Fruit fly (Drosophila melanogaster) whole organism, embryonic: Measurements from ENCODE around the gene CG4297.

ENCODE experiments used
- Blimp-1 ChIP-seq: fragments of 200-800 bp; sonication (Bioruptor generic); optimal IDR thresholded peaks from 3 replicates; lab custom pipeline; 2018; ENCODE audit warnings: missing biosample characterization, missing genetic modification characterization, mild to moderate bottlenecking, moderate library complexity, missing genetic modification reagents
- CG10321 ChIP-seq: fragments of 200-800 bp; sonication (Bioruptor generic); IDR thresholded peaks from 2 replicates; pipeline ENCODE4 v1.3.6; 2022; ENCODE audit warnings: missing biosample characterization, missing genetic modification characterization
- CG10366 ChIP-seq: fragments of 200-800 bp; sonication (Bioruptor generic); IDR thresholded peaks from 2 replicates; pipeline ENCODE4 v1.3.6; 2022; ENCODE audit warnings: missing biosample characterization, missing genetic modification characterization
- CG1233 ChIP-seq: fragments of 200-800 bp; sonication (Bioruptor generic); optimal IDR thresholded peaks from 4 replicates; lab custom pipeline; 2018; ENCODE audit warnings: missing biosample characterization, mild to moderate bottlenecking, missing genetic modification characterization
- CG12769 ChIP-seq: fragments of 200-800 bp; sonication (Bioruptor generic); optimal IDR thresholded peaks from 2 replicates; lab custom pipeline; 2019; ENCODE audit warnings: missing biosample characterization, mild to moderate bottlenecking, missing genetic modification characterization, moderate library complexity
- CG13624 ChIP-seq: fragments of 200-800 bp; sonication (Bioruptor generic); optimal IDR thresholded peaks from 2 replicates; lab custom pipeline; 2016; ENCODE audit warnings: missing biosample characterization, missing genetic modification characterization
- CG1603 ChIP-seq: fragments of 200-800 bp; sonication (Bioruptor generic); optimal IDR thresholded peaks from 2 replicates; lab custom pipeline; 2019; ENCODE audit warnings: missing biosample characterization, mild to moderate bottlenecking, missing genetic modification characterization, moderate library complexity
- CG16815 ChIP-seq: fragments of 200-800 bp; sonication (Bioruptor generic); optimal IDR thresholded peaks from 3 replicates; lab custom pipeline; 2017; ENCODE audit warnings: missing biosample characterization, mild to moderate bottlenecking, missing genetic modification characterization
- CG17328 ChIP-seq: fragments of 200-800 bp; sonication (Bioruptor generic); IDR thresholded peaks from 2 replicates; pipeline ENCODE4 v1.3.6; 2022; ENCODE audit warnings: missing biosample characterization, missing genetic modification characterization
- CG17612 ChIP-seq: fragments of 200-800 bp; sonication (Bioruptor generic); IDR thresholded peaks from 2 replicates; pipeline ENCODE4 v1.3.6; 2022; ENCODE audit warnings: missing biosample characterization, missing genetic modification characterization
- CG17802 ChIP-seq: fragments of 200-800 bp; sonication (Bioruptor generic); optimal IDR thresholded peaks from 2 replicates; lab custom pipeline; 2018; ENCODE audit warnings: missing biosample characterization, mild to moderate bottlenecking, missing genetic modification characterization, moderate library complexity
- CG1792 ChIP-seq: fragments of 200-800 bp; sonication (Bioruptor generic); optimal IDR thresholded peaks from 2 replicates; lab custom pipeline; 2016; ENCODE audit warnings: missing biosample characterization, missing genetic modification characterization
- CG3065 ChIP-seq: fragments of 200-800 bp; sonication (Bioruptor generic); optimal IDR thresholded peaks from 2 replicates; lab custom pipeline; 2016; ENCODE audit warnings: missing biosample characterization, missing genetic modification characterization
- CG3407 ChIP-seq: fragments of 200-800 bp; sonication (Bioruptor generic); optimal IDR thresholded peaks from 2 replicates; lab custom pipeline; 2018; ENCODE audit warnings: missing biosample characterization, mild to moderate bottlenecking, missing genetic modification characterization
- CG34224 ChIP-seq: fragments of 200-800 bp; sonication (Bioruptor generic); IDR thresholded peaks from 3 replicates; pipeline ENCODE4 v1.3.6; 2022; ENCODE audit warnings: missing biosample characterization, missing genetic modification characterization; ENCODE audit not compliant: partially characterized antibody
- CG34376 ChIP-seq: fragments of 200-800 bp; sonication (Bioruptor generic); optimal IDR thresholded peaks from 2 replicates; lab custom pipeline; 2018; ENCODE audit warnings: missing biosample characterization, mild to moderate bottlenecking, missing genetic modification characterization
- CG5953 ChIP-seq: fragments of 200-800 bp; sonication (Bioruptor generic); IDR thresholded peaks from 2 replicates; pipeline ENCODE4 v1.3.6; 2022; ENCODE audit warnings: missing biosample characterization, missing genetic modification characterization
- CG6765 ChIP-seq: fragments of 200-800 bp; sonication (Bioruptor generic); optimal IDR thresholded peaks from 3 replicates; lab custom pipeline; 2017; ENCODE audit warnings: missing biosample characterization, mild to moderate bottlenecking, missing genetic modification characterization
- CG6813 ChIP-seq: fragments of 200-800 bp; sonication (Bioruptor generic); optimal IDR thresholded peaks from 2 replicates; lab custom pipeline; 2017; ENCODE audit warnings: missing biosample characterization, missing genetic modification characterization, mild to moderate bottlenecking, moderate library complexity, missing genetic modification reagents
- CG9437 ChIP-seq: fragments of 200-800 bp; sonication (Bioruptor generic); optimal IDR thresholded peaks from 2 replicates; lab custom pipeline; 2018; ENCODE audit warnings: missing biosample characterization, mild to moderate bottlenecking, missing genetic modification characterization
- CG9876 ChIP-seq: fragments of 200-800 bp; sonication (Bioruptor generic); optimal IDR thresholded peaks from 2 replicates; lab custom pipeline; 2016; ENCODE audit warnings: missing biosample characterization, missing genetic modification characterization
- CG9932 ChIP-seq: fragments of 200-800 bp; sonication (Bioruptor generic); IDR thresholded peaks from 2 replicates; pipeline ENCODE4 v1.3.6; 2022; ENCODE audit warnings: missing biosample characterization, missing genetic modification characterization
- Deaf1 ChIP-seq: fragments of 200-800 bp; optimal IDR thresholded peaks from 3 replicates; lab custom pipeline; 2019; ENCODE audit warnings: missing biosample characterization, mild to moderate bottlenecking, missing genetic modification characterization, moderate library complexity
- Dfd ChIP-seq, 2 experiments: fragments of >200 bp; optimal IDR thresholded peaks; 2 replicates each; lab custom pipeline; 2017; ENCODE audit warnings: missing biosample characterization in 2 of 2, missing genetic modification characterization in 2 of 2
- Dref ChIP-seq: fragments of 200-800 bp; sonication (Bioruptor generic); IDR thresholded peaks from 2 replicates; pipeline ENCODE4 v1.3.6; 2022; ENCODE audit warnings: missing biosample characterization, missing genetic modification characterization
- Ets97D ChIP-seq: fragments of 200-800 bp; sonication (Bioruptor generic); optimal IDR thresholded peaks from 3 replicates; lab custom pipeline; 2016; ENCODE audit warnings: missing biosample characterization, missing genetic modification characterization
- Fer3 ChIP-seq: fragments of 200-800 bp; sonication (Bioruptor generic); optimal IDR thresholded peaks from 2 replicates; lab custom pipeline; 2018; ENCODE audit warnings: missing biosample characterization, mild to moderate bottlenecking, missing genetic modification characterization, moderate library complexity
- Hr78 ChIP-seq, 2 experiments: fragments of 200-800 bp in 1 of 2; fragments of >200 bp in 1 of 2; sonication (Bioruptor generic) in 1 of 2; optimal IDR thresholded peaks; 2 replicates each; lab custom pipeline; 2017 to 2019; ENCODE audit warnings: missing biosample characterization in 2 of 2, missing genetic modification characterization in 2 of 2, mild to moderate bottlenecking in 1 of 2, moderate library complexity in 1 of 2
- Lhr ChIP-seq: fragments of 200-800 bp; sonication (Bioruptor generic); optimal IDR thresholded peaks from 3 replicates; lab custom pipeline; 2017; ENCODE audit warnings: mild to moderate bottlenecking, missing biosample characterization, missing genetic modification reagents, missing genetic modification characterization
- Lpt ChIP-seq: fragments of >200 bp; optimal IDR thresholded peaks from 2 replicates; lab custom pipeline; 2018; ENCODE audit warnings: missing biosample characterization, missing genetic modification characterization
- bbx ChIP-seq: fragments of 200-800 bp; sonication (Bioruptor generic); IDR thresholded peaks from 2 replicates; pipeline ENCODE4 v1.3.6; 2022; ENCODE audit warnings: missing biosample characterization, missing genetic modification characterization; ENCODE audit not compliant: partially characterized antibody
- cato ChIP-seq: fragments of 200-800 bp; sonication (Bioruptor generic); optimal IDR thresholded peaks from 2 replicates; lab custom pipeline; 2016; ENCODE audit warnings: missing biosample characterization, missing genetic modification characterization, borderline replicate concordance
- da ChIP-seq: fragments of 200-800 bp; sonication (Bioruptor generic); optimal IDR thresholded peaks from 2 replicates; lab custom pipeline; 2016; ENCODE audit warnings: missing biosample characterization, missing genetic modification characterization
- danr ChIP-seq: fragments of 200-800 bp; sonication (Bioruptor generic); IDR thresholded peaks from 2 replicates; pipeline ENCODE4 v1.3.6; 2022; ENCODE audit warnings: missing biosample characterization, missing genetic modification characterization
- ems ChIP-seq: fragments of 200-800 bp; sonication (Bioruptor generic); optimal IDR thresholded peaks from 3 replicates; lab custom pipeline; 2016; ENCODE audit warnings: missing biosample characterization, missing genetic modification characterization
- eve ChIP-seq, 2 experiments: fragments of >200 bp; optimal IDR thresholded peaks; 2 replicates each; lab custom pipeline; 2017; ENCODE audit warnings: missing biosample characterization in 2 of 2, missing genetic modification characterization in 2 of 2
- grn ChIP-seq: fragments of 200-800 bp; sonication (Bioruptor generic); optimal IDR thresholded peaks from 3 replicates; lab custom pipeline; 2017; ENCODE audit warnings: missing biosample characterization, missing genetic modification characterization
- hbn ChIP-seq: fragments of 200-800 bp; sonication (Bioruptor generic); IDR thresholded peaks from 2 replicates; pipeline ENCODE4 v1.3.6; 2022; ENCODE audit warnings: missing biosample characterization, missing genetic modification characterization; ENCODE audit not compliant: partially characterized antibody
- her ChIP-seq: fragments of 200-800 bp; sonication (Bioruptor generic); optimal IDR thresholded peaks from 2 replicates; lab custom pipeline; 2016; ENCODE audit warnings: missing biosample characterization, missing genetic modification characterization
- lab ChIP-seq: fragments of 200-800 bp; sonication (Bioruptor generic); optimal IDR thresholded peaks from 3 replicates; lab custom pipeline; 2017; ENCODE audit warnings: missing biosample characterization, missing genetic modification characterization, mild to moderate bottlenecking, moderate library complexity, missing genetic modification reagents
- pita ChIP-seq: fragments of 200-800 bp; sonication (Bioruptor generic); optimal IDR thresholded peaks from 2 replicates; lab custom pipeline; 2017; ENCODE audit warnings: missing biosample characterization, mild to moderate bottlenecking, missing genetic modification characterization
- row ChIP-seq: fragments of 200-800 bp; sonication (Bioruptor generic); IDR thresholded peaks from 3 replicates; pipeline ENCODE4 v1.3.6; 2022; ENCODE audit warnings: missing biosample characterization, missing genetic modification characterization
- seq ChIP-seq: fragments of 200-800 bp; sonication (Bioruptor generic); IDR thresholded peaks from 2 replicates; pipeline ENCODE4 v1.3.6; 2022; ENCODE audit warnings: missing biosample characterization, missing genetic modification characterization
- slou ChIP-seq: fragments of 200-800 bp; sonication (Bioruptor generic); optimal IDR thresholded peaks from 3 replicates; lab custom pipeline; 2016; ENCODE audit warnings: missing biosample characterization, missing genetic modification characterization
- tap ChIP-seq: fragments of 200-800 bp; optimal IDR thresholded peaks from 3 replicates; lab custom pipeline; 2019; ENCODE audit warnings: missing biosample characterization, mild to moderate bottlenecking, missing genetic modification characterization, moderate library complexity
- tna ChIP-seq: fragments of 200-800 bp; sonication (Bioruptor generic); IDR thresholded peaks from 2 replicates; pipeline ENCODE4 v1.3.6; 2022; ENCODE audit warnings: missing biosample characterization, missing genetic modification characterization; ENCODE audit not compliant: partially characterized antibody
- ttk ChIP-seq: fragments of 200-800 bp; sonication (Bioruptor generic); IDR thresholded peaks from 2 replicates; pipeline ENCODE4 v2.1.2; 2022; ENCODE audit warnings: missing biosample characterization, missing genetic modification characterization
- vfl ChIP-seq: fragments of 200-800 bp; sonication (Bioruptor generic); optimal IDR thresholded peaks from 2 replicates; lab custom pipeline; 2016; ENCODE audit warnings: missing biosample characterization, missing genetic modification characterization
- zfh2 ChIP-seq: fragments of 200-800 bp; sonication (Bioruptor generic); optimal IDR thresholded peaks from 2 replicates; lab custom pipeline; 2016; ENCODE audit warnings: missing biosample characterization, missing genetic modification characterization

CG4297 gene

DNA sequence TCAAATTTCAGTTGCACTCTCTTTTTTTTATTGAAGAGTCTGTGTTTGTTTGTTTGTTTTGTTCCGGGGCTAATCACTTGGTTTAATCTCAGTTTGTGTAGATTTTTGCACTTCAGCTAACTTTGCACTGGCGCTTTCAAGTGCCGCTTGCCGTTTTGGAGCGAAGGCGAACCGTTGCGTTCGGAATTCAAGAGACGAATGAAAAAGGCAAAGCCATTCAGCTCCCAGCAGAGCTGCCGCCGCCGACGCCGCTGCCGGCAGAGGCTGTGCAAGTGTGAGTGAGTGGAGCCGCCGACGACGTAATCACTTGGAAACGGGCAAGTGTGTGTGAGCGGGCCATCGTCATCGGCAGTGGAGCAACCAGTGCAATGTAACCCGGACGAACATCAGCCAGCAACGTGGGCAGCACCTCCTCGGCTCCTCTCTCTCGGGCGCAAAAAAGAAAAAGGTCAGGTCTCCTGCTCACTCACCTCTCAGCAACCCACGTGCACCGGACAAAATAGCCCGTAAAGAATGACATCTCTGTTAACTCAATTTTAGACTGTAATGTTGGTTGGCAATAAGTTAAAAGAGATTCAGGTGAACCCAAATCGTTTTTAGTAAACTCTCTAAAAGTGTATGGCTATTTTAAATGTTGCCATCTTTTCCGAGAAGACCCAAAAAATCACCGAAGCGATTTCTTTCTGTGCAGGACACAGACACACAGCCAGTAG lies 7.6 kb upstream of the CG4297 start, which contains the start of gene cbt (continued):
- TF ChIP-seq CG3407 (GFP tag; lab: Kevin White, UChicago) (peak; percentile 95), her (peak; percentile 97), CG34224 (GFP tag; lab: Robert Waterston, UW) (no peak), CG3065 (GFP tag; lab: Kevin White, UChicago) (peak; percentile 94), Dfd (GFP tag; optimal IDR thresholded peaks at IDR 0.05; lab: Kevin White, UChicago) (peak in 1 of 2 experiments; percentile 66), CG9932 (GFP tag; lab: Robert Waterston, UW) (no peak), CG1603 (tag; lab: Kevin White, UChicago) (peak; percentile 98), CG1792 (GFP tag; lab: Kevin White, UChicago) (peak; percentile 97), eve (GFP tag; optimal IDR thresholded peaks at IDR 0.05; lab: Kevin White, UChicago) (peak; percentile 64 to 98), row (GFP tag; lab: Robert Waterston, UW) (no peak), CG6813 (GFP tag; lab: Kevin White, UChicago) (peak; percentile 97), Blimp-1 (GFP tag; lab: Kevin White, UChicago) (peak; percentile 96), ems (GFP tag; lab: Kevin White, UChicago) (peak; percentile 98), Lpt (GFP tag; lab: Kevin White, UChicago) (no peak), Dref (GFP tag; lab: Robert Waterston, UW) (no peak), hbn (GFP tag; lab: Robert Waterston, UW) (no peak), CG16815 (GFP tag; lab: Kevin White, UChicago) (peak; percentile 97), tna (GFP tag; lab: Robert Waterston, UW) (no peak), CG5953 (GFP tag; lab: Robert Waterston, UW) (no peak), CG1233 (GFP tag; lab: Kevin White, UChicago) (peak; percentile 96), CG17612 (no peak), Hr78 (GFP tag; optimal IDR thresholded peaks at IDR 0.05; lab: Kevin White, UChicago) (peak in 1 of 2 experiments; percentile 100), ttk (GFP tag; lab: Robert Waterston, UW) (no peak), CG9437 (GFP tag; lab: Kevin White, UChicago) (peak; percentile 89), CG6765 (GFP tag; lab: Kevin White, UChicago) (peak; percentile 96), vfl (peak; percentile 96), CG17328 (no peak), CG10366 (no peak), bbx (GFP tag; lab: Robert Waterston, UW) (no peak), CG9876 (peak; percentile 97), lab (GFP tag; lab: Kevin White, UChicago) (peak; percentile 98), CG17802 (peak; percentile 89), slou (GFP tag; lab: Kevin White, UChicago) (peak; percentile 93), danr (no peak), tap (tag; lab: Kevin White, UChicago) (peak; percentile 97), seq (GFP tag; lab: Robert Waterston, UW) (no peak), Ets97D (GFP tag; lab: Kevin White, UChicago) (peak; percentile 87), Deaf1 (peak; percentile 89), Lhr (GFP tag; lab: Kevin White, UChicago) (peak; percentile 85), Fer3 (tag; lab: Kevin White, UChicago) (peak; percentile 97), da (GFP tag; lab: Kevin White, UChicago) (peak; percentile 96), pita (GFP tag; lab: Kevin White, UChicago) (no peak), CG13624 (GFP tag; lab: Kevin White, UChicago) (peak; percentile 98), zfh2 (peak; percentile 97), CG12769 (tag; lab: Kevin White, UChicago) (peak; percentile 99), grn (GFP tag; lab: Kevin White, UChicago) (peak; percentile 37), cato (GFP tag; lab: Kevin White, UChicago) (peak; percentile 94), CG10321 (GFP tag; lab: Robert Waterston, UW) (no peak), CG34376 (GFP tag; lab: Kevin White, UChicago) (peak; percentile 95)
